Worm (Caenorhabditis elegans): ENCODE results near the gene R193.1.

The R193.1 gene

ce11 chrX:1126207-1126606 lies 28.5 kb upstream of the R193.1 start:
- no peak for TF ChIP-seq flt-1 (GFP tag; IDR thresholded peaks at IDR 0.05)
- no peak for TF ChIP-seq hnd-1 (tag; optimal IDR thresholded peaks at IDR 0.05)
- TF ChIP-seq sea-1 (GFP tag; conservative IDR thresholded peaks at IDR 0.05), result no peak

- no peak for TF ChIP-seq hmbx-1 (tag; optimal IDR thresholded peaks at IDR 0.05)
- no peak for TF ChIP-seq hnd-1 (tag; optimal IDR thresholded peaks at IDR 0.05)
- TF ChIP-seq F13C5.2 (tag; optimal IDR thresholded peaks at IDR 0.05), result peak; percentile 24
- TF ChIP-seq hmg-4 (GFP tag; optimal IDR thresholded peaks at IDR 0.05), result peak; percentile 60
These were observed 26.2 kb upstream of the R193.1 start, which contains the start of gene snx-1 for ce11 chrX:1128503-1129036. snx-1 (plus strand) TSS chrX:1128986.

- TF ChIP-seq scrt-1 (GFP tag; IDR thresholded peaks at IDR 0.05) (no peak), ama-1 (optimal IDR thresholded peaks at IDR 0.05) (no peak)
These were observed 13.1 kb upstream of the R193.1 start for ce11 chrX:1141617-1142016.

- TF ChIP-seq hmbx-1 (tag; optimal IDR thresholded peaks at IDR 0.05), result no peak
- no peak for TF ChIP-seq scrt-1 (GFP tag; IDR thresholded peaks at IDR 0.05)
- no peak for TF ChIP-seq pes-1 (GFP tag; IDR thresholded peaks at IDR 0.05)
- no peak for TF ChIP-seq B0310.2 (tag; optimal IDR thresholded peaks at IDR 0.05)
- no peak for TF ChIP-seq ceh-13 (GFP tag; optimal IDR thresholded peaks at IDR 0.05)
- no peak for TF ChIP-seq ets-7 (tag; optimal IDR thresholded peaks at IDR 0.05)
- no peak for TF ChIP-seq flt-1 (GFP tag; IDR thresholded peaks at IDR 0.05)
- TF ChIP-seq tra-4 (tag; optimal IDR thresholded peaks at IDR 0.05), result no peak
- TF ChIP-seq ceh-36 (tag; optimal IDR thresholded peaks at IDR 0.05), result no peak
These were observed 7.4 kb upstream of the R193.1 start for ce11 chrX:1147394-1147793.

ce11 chrX:1148438-1148837 lies 6.3 kb upstream of the R193.1 start, which contains the start of the genes R193.2 and R193.6:
R193.2 (minus strand) TSS chrX:1148585.
R193.6 (plus strand) TSS chrX:1148787.
- no peak for TF ChIP-seq F13C5.2 (tag; optimal IDR thresholded peaks at IDR 0.05)
- no peak for TF ChIP-seq B0310.2 (tag; optimal IDR thresholded peaks at IDR 0.05)
- no peak for TF ChIP-seq flt-1 (GFP tag; IDR thresholded peaks at IDR 0.05)
- no peak for TF ChIP-seq ceh-13 (GFP tag; optimal IDR thresholded peaks at IDR 0.05)
- TF ChIP-seq ets-7 (tag; optimal IDR thresholded peaks at IDR 0.05), result no peak
- no peak for TF ChIP-seq tbx-11 (GFP tag; IDR thresholded peaks at IDR 0.05)
- no peak for TF ChIP-seq pes-1 (GFP tag; IDR thresholded peaks at IDR 0.05)
- no peak for TF ChIP-seq hnd-1 (tag; optimal IDR thresholded peaks at IDR 0.05)
- TF ChIP-seq ama-1 (optimal IDR thresholded peaks at IDR 0.05), result no peak
- no peak for TF ChIP-seq hmg-4 (GFP tag; optimal IDR thresholded peaks at IDR 0.05)
- no peak for TF ChIP-seq sea-1 (GFP tag; conservative IDR thresholded peaks at IDR 0.05)
- no peak for TF ChIP-seq hmbx-1 (tag; optimal IDR thresholded peaks at IDR 0.05)
- no peak for TF ChIP-seq tra-4 (tag; optimal IDR thresholded peaks at IDR 0.05)
- no peak for TF ChIP-seq aly-1 (tag; optimal IDR thresholded peaks at IDR 0.05)

- no peak for TF ChIP-seq hmbx-1 (tag; optimal IDR thresholded peaks at IDR 0.05)
- TF ChIP-seq tbx-11 (GFP tag; IDR thresholded peaks at IDR 0.05), result no peak
- TF ChIP-seq tbx-37 (GFP tag; conservative IDR thresholded peaks at IDR 0.05), result no peak
- TF ChIP-seq hnd-1 (tag; optimal IDR thresholded peaks at IDR 0.05), result no peak
- no peak for TF ChIP-seq aly-1 (tag; optimal IDR thresholded peaks at IDR 0.05)
- TF ChIP-seq ets-7 (tag; optimal IDR thresholded peaks at IDR 0.05), result no peak
- TF ChIP-seq hmg-4 (GFP tag; optimal IDR thresholded peaks at IDR 0.05), result no peak
- no peak for TF ChIP-seq tra-4 (tag; optimal IDR thresholded peaks at IDR 0.05)
- no peak for TF ChIP-seq pes-1 (GFP tag; IDR thresholded peaks at IDR 0.05)
- TF ChIP-seq scrt-1 (GFP tag; IDR thresholded peaks at IDR 0.05), result no peak
- TF ChIP-seq flt-1 (GFP tag; IDR thresholded peaks at IDR 0.05), result no peak
- no peak for TF ChIP-seq ceh-13 (GFP tag; optimal IDR thresholded peaks at IDR 0.05)
- no peak for TF ChIP-seq F13C5.2 (tag; optimal IDR thresholded peaks at IDR 0.05)
- TF ChIP-seq ama-1 (optimal IDR thresholded peaks at IDR 0.05), result no peak
These were observed 7.3 kb downstream of the R193.1 start, which contains the start of gene tmc-1 for ce11 chrX:1162019-1162418. tmc-1 (plus strand) TSS chrX:1162207.

ce11 chrX:1167234-1167633 lies 12.5 kb downstream of the R193.1 start:
- TF ChIP-seq scrt-1 (GFP tag; IDR thresholded peaks at IDR 0.05) (no peak), pes-1 (GFP tag; IDR thresholded peaks at IDR 0.05) (no peak), flt-1 (GFP tag; IDR thresholded peaks at IDR 0.05) (no peak), hnd-1 (tag; optimal IDR thresholded peaks at IDR 0.05) (no peak), ama-1 (optimal IDR thresholded peaks at IDR 0.05) (no peak), aly-1 (tag; optimal IDR thresholded peaks at IDR 0.05) (no peak), ceh-36 (tag; optimal IDR thresholded peaks at IDR 0.05) (no peak), hmbx-1 (tag; optimal IDR thresholded peaks at IDR 0.05) (no peak), F13C5.2 (tag; optimal IDR thresholded peaks at IDR 0.05) (no peak), ets-7 (tag; optimal IDR thresholded peaks at IDR 0.05) (no peak)

ce11 chrX:1171617-1172016 lies 16.9 kb downstream of the R193.1 start:
- no peak for TF ChIP-seq flt-1 (GFP tag; IDR thresholded peaks at IDR 0.05)
- no peak for TF ChIP-seq B0310.2 (tag; optimal IDR thresholded peaks at IDR 0.05)
- no peak for TF ChIP-seq aly-1 (tag; optimal IDR thresholded peaks at IDR 0.05)
- TF ChIP-seq hnd-1 (tag; optimal IDR thresholded peaks at IDR 0.05), result no peak
- no peak for TF ChIP-seq hmg-4 (GFP tag; optimal IDR thresholded peaks at IDR 0.05)
- TF ChIP-seq ama-1 (optimal IDR thresholded peaks at IDR 0.05), result no peak

ce11 chrX:1172024-1172423 lies 17.3 kb downstream of the R193.1 start:
- TF ChIP-seq tbx-11 (GFP tag; IDR thresholded peaks at IDR 0.05) (no peak), pes-1 (GFP tag; IDR thresholded peaks at IDR 0.05) (no peak), flt-1 (GFP tag; IDR thresholded peaks at IDR 0.05) (no peak), hmg-4 (GFP tag; optimal IDR thresholded peaks at IDR 0.05) (no peak), ama-1 (optimal IDR thresholded peaks at IDR 0.05) (no peak), B0310.2 (tag; optimal IDR thresholded peaks at IDR 0.05) (no peak), scrt-1 (GFP tag; IDR thresholded peaks at IDR 0.05) (no peak), ceh-13 (GFP tag; optimal IDR thresholded peaks at IDR 0.05) (no peak), tra-4 (tag; optimal IDR thresholded peaks at IDR 0.05) (no peak), tbx-37 (GFP tag; conservative IDR thresholded peaks at IDR 0.05) (no peak), aly-1 (tag; optimal IDR thresholded peaks at IDR 0.05) (no peak), ets-7 (tag; optimal IDR thresholded peaks at IDR 0.05) (no peak)

Measured in whole organism, early embryonic.